Worm (Caenorhabditis elegans) whole organism, L1 larva: ENCODE data around the gene bus-2.

Experiments used
- C16A3.4 ChIP-seq: fragments of 150-350 bp; optimal IDR thresholded peaks from 2 replicates; lab custom pipeline; 2014; ENCODE audit warnings: missing biosample characterization, missing genetic modification characterization
- C34B4.2 ChIP-seq: sonication (generic microtip); optimal IDR thresholded peaks from 2 replicates; lab custom pipeline; 2017; ENCODE audit warnings: mild to moderate bottlenecking, missing genetic modification characterization, missing compliant biosample characterization
- F16B12.6 ChIP-seq: fragments of 150-350 bp; optimal IDR thresholded peaks from 2 replicates; lab custom pipeline; 2014; ENCODE audit warnings: missing biosample characterization, missing genetic modification characterization
- Y116A8C.19 ChIP-seq: sonication (generic microtip); optimal IDR thresholded peaks from 2 replicates; lab custom pipeline; 2016; ENCODE audit warnings: missing compliant biosample characterization, missing genetic modification characterization, borderline replicate concordance
- alr-1 ChIP-seq: fragments of 200-800 bp; sonication (Bioruptor generic); optimal IDR thresholded peaks from 2 replicates; lab custom pipeline; 2018; ENCODE audit warnings: borderline replicate concordance, mild to moderate bottlenecking, missing genetic modification characterization, missing compliant biosample characterization
- aly-2 ChIP-seq: fragments of 150-350 bp; optimal IDR thresholded peaks from 2 replicates; lab custom pipeline; 2014; ENCODE audit warnings: missing biosample characterization, missing genetic modification characterization
- ama-1 ChIP-seq: fragments of 150-350 bp; optimal IDR thresholded peaks from 2 replicates; lab custom pipeline; 2014
- ceh-63 ChIP-seq: fragments of 200-800 bp; sonication (Bioruptor generic); optimal IDR thresholded peaks from 2 replicates; lab custom pipeline; 2018; ENCODE audit warnings: mild to moderate bottlenecking, missing genetic modification characterization, missing compliant biosample characterization
- ceh-8 ChIP-seq: fragments of 200-800 bp; sonication (Bioruptor generic); optimal IDR thresholded peaks from 2 replicates; lab custom pipeline; 2018; ENCODE audit warnings: mild to moderate bottlenecking, missing genetic modification characterization, moderate library complexity, missing compliant biosample characterization
- ceh-82 ChIP-seq, 3 experiments: fragments of 150-350 bp in 1 of 3; sonication (generic microtip) in 2 of 3; optimal IDR thresholded peaks; 2 replicates each; lab custom pipeline; 2014 to 2017; ENCODE audit warnings: missing biosample characterization in 3 of 3, missing genetic modification characterization in 3 of 3
- ceh-88 ChIP-seq: fragments of 200-800 bp; sonication (Bioruptor generic); IDR thresholded peaks from 2 replicates; pipeline ENCODE4 v1.3.6; 2022; ENCODE audit warnings: missing genetic modification characterization, missing compliant biosample characterization
- ces-1 ChIP-seq: fragments of 150-350 bp; optimal IDR thresholded peaks from 2 replicates; lab custom pipeline; 2014; ENCODE audit warnings: missing biosample characterization, missing genetic modification reagents, missing genetic modification characterization
- efl-1 ChIP-seq, 4 experiments: fragments of 150-350 bp; optimal IDR thresholded peaks in 3 of 4; peaks in 1 of 4; 1 replicate in 1 of 4; 2 replicates in 3 of 4; lab custom pipeline; 2014; ENCODE audit warnings: missing biosample characterization in 2 of 4, missing genetic modification characterization in 2 of 4, missing genetic modification reagents in 2 of 4
- efl-3 ChIP-seq: fragments of 200-800 bp; sonication (Bioruptor generic); optimal IDR thresholded peaks from 2 replicates; lab custom pipeline; 2018; ENCODE audit warnings: mild to moderate bottlenecking, missing genetic modification characterization, missing compliant biosample characterization
- egl-27 ChIP-seq, 2 experiments: fragments of 150-350 bp in 1 of 2; sonication (generic microtip); optimal IDR thresholded peaks; 3 replicates each; lab custom pipeline; 2017 to 2018; ENCODE audit warnings: missing biosample characterization in 2 of 2, missing genetic modification characterization in 2 of 2, missing genetic modification reagents in 2 of 2
- elt-3 ChIP-seq, 6 experiments: fragments of 150-350 bp in 1 of 6; sonication (generic microtip); optimal IDR thresholded peaks; 2 replicates each; lab custom pipeline; 2017 to 2018; ENCODE audit warnings: missing biosample characterization in 6 of 6, missing genetic modification characterization in 6 of 6, inconsistent platforms in 1 of 6
- fkh-10 ChIP-seq: sonication (generic microtip); optimal IDR thresholded peaks from 2 replicates; lab custom pipeline; 2017; ENCODE audit warnings: missing biosample characterization, missing genetic modification reagents, missing genetic modification characterization
- fkh-4 ChIP-seq: sonication (generic microtip); optimal IDR thresholded peaks from 2 replicates; lab custom pipeline; 2016; ENCODE audit warnings: missing compliant biosample characterization, missing genetic modification characterization, borderline replicate concordance
- fkh-8 ChIP-seq: sonication (generic microtip); optimal IDR thresholded peaks from 2 replicates; lab custom pipeline; 2016; ENCODE audit warnings: mild to moderate bottlenecking, missing genetic modification characterization, missing compliant biosample characterization
- hlh-17 ChIP-seq: fragments of 200-800 bp; sonication (Bioruptor generic); optimal IDR thresholded peaks from 2 replicates; lab custom pipeline; 2018; ENCODE audit warnings: missing genetic modification characterization, mild to moderate bottlenecking, missing compliant biosample characterization, moderate library complexity, borderline replicate concordance
- lin-13 ChIP-seq: fragments of 150-350 bp; optimal IDR thresholded peaks from 2 replicates; lab custom pipeline; 2014; ENCODE audit warnings: missing biosample characterization, missing genetic modification reagents, missing genetic modification characterization
- lin-15B ChIP-seq: fragments of 150-350 bp; sonication (generic microtip); optimal IDR thresholded peaks from 3 replicates; lab custom pipeline; 2014; ENCODE audit warnings: missing biosample characterization, missing genetic modification characterization
- lir-3 ChIP-seq: sonication (generic microtip); optimal IDR thresholded peaks from 2 replicates; lab custom pipeline; 2016; ENCODE audit warnings: mild to moderate bottlenecking, missing genetic modification characterization, moderate library complexity, missing compliant biosample characterization; ENCODE audit not compliant: poor library complexity
- mab-9 ChIP-seq: fragments of 200-800 bp; sonication (Bioruptor generic); IDR thresholded peaks from 2 replicates; pipeline ENCODE4 v1.3.6; 2022; ENCODE audit warnings: missing genetic modification reagents, missing genetic modification characterization, missing compliant biosample characterization
- mdl-1 ChIP-seq, 2 experiments: fragments of 150-350 bp; optimal IDR thresholded peaks; 2 replicates each; lab custom pipeline; 2014 to 2017; ENCODE audit warnings: missing biosample characterization in 2 of 2, missing genetic modification characterization in 2 of 2, inconsistent platforms in 1 of 2
- mep-1 ChIP-seq: fragments of 150-350 bp; optimal IDR thresholded peaks from 2 replicates; lab custom pipeline; 2014; ENCODE audit warnings: missing biosample characterization, missing genetic modification characterization
- nhr-11 ChIP-seq: fragments of 150-350 bp; optimal IDR thresholded peaks from 2 replicates; lab custom pipeline; 2014; ENCODE audit warnings: missing biosample characterization, missing genetic modification characterization
- nhr-12 ChIP-seq: sonication (generic microtip); optimal IDR thresholded peaks from 2 replicates; lab custom pipeline; 2017; ENCODE audit warnings: missing biosample characterization, missing genetic modification characterization
- nhr-20 ChIP-seq: sonication (generic microtip); optimal IDR thresholded peaks from 2 replicates; lab custom pipeline; 2016; ENCODE audit warnings: mild to moderate bottlenecking, missing genetic modification characterization, missing compliant biosample characterization
- nhr-28 ChIP-seq: fragments of 150-350 bp; optimal IDR thresholded peaks from 2 replicates; lab custom pipeline; 2014; ENCODE audit warnings: missing biosample characterization, missing genetic modification characterization
- nhr-71 ChIP-seq: sonication (generic microtip); optimal IDR thresholded peaks from 2 replicates; lab custom pipeline; 2016; ENCODE audit warnings: mild to moderate bottlenecking, missing genetic modification characterization, moderate library complexity, missing compliant biosample characterization
- nhr-77 ChIP-seq: fragments of 150-350 bp; optimal IDR thresholded peaks from 2 replicates; lab custom pipeline; 2014; ENCODE audit warnings: missing biosample characterization, missing genetic modification characterization
- nhr-84 ChIP-seq: sonication (generic microtip); optimal IDR thresholded peaks from 2 replicates; lab custom pipeline; 2017; ENCODE audit warnings: missing biosample characterization, missing genetic modification characterization
- pax-3 ChIP-seq: fragments of 200-800 bp; sonication (Bioruptor generic); optimal IDR thresholded peaks from 2 replicates; lab custom pipeline; 2018; ENCODE audit warnings: mild to moderate bottlenecking, missing genetic modification characterization, moderate library complexity, missing compliant biosample characterization
- rnt-1 ChIP-seq: sonication (generic microtip); optimal IDR thresholded peaks from 2 replicates; lab custom pipeline; 2016; ENCODE audit warnings: mild to moderate bottlenecking, missing genetic modification characterization, moderate library complexity, missing compliant biosample characterization
- snu-23 ChIP-seq: sonication (generic microtip); optimal IDR thresholded peaks from 2 replicates; lab custom pipeline; 2016; ENCODE audit warnings: missing genetic modification characterization, missing compliant biosample characterization
- sox-4 ChIP-seq: sonication (generic microtip); optimal IDR thresholded peaks from 2 replicates; lab custom pipeline; 2016; ENCODE audit warnings: missing genetic modification characterization, missing compliant biosample characterization
- sup-37 ChIP-seq: fragments of 200-800 bp; sonication (Bioruptor generic); optimal IDR thresholded peaks from 2 replicates; lab custom pipeline; 2018; ENCODE audit warnings: mild to moderate bottlenecking, missing genetic modification characterization, missing compliant biosample characterization
- tlp-1 ChIP-seq: fragments of 150-350 bp; optimal IDR thresholded peaks from 2 replicates; lab custom pipeline; 2014; ENCODE audit warnings: missing biosample characterization, missing genetic modification characterization
- unc-130 ChIP-seq: fragments of 150-350 bp; optimal IDR thresholded peaks from 2 replicates; lab custom pipeline; 2017; ENCODE audit warnings: missing biosample characterization, missing genetic modification characterization, inconsistent platforms
- unc-86 ChIP-seq: sonication (generic microtip); optimal IDR thresholded peaks from 2 replicates; lab custom pipeline; 2016; ENCODE audit warnings: missing genetic modification characterization, missing compliant biosample characterization
- vab-15 ChIP-seq: sonication (generic microtip); optimal IDR thresholded peaks from 2 replicates; lab custom pipeline; 2017; ENCODE audit warnings: missing genotype, mild to moderate bottlenecking, missing genetic modification characterization, missing compliant biosample characterization
- zag-1 ChIP-seq: fragments of 150-350 bp; optimal IDR thresholded peaks from 2 replicates; lab custom pipeline; 2014; ENCODE audit warnings: missing biosample characterization, missing genetic modification characterization
- zip-4 ChIP-seq: fragments of 200-800 bp; sonication (Bioruptor generic); optimal IDR thresholded peaks from 2 replicates; lab custom pipeline; 2018; ENCODE audit warnings: mild to moderate bottlenecking, missing genetic modification characterization, moderate library complexity, missing compliant biosample characterization
- ztf-4 ChIP-seq: fragments of 150-350 bp; optimal IDR thresholded peaks from 2 replicates; lab custom pipeline; 2014; ENCODE audit warnings: missing biosample characterization, missing genetic modification characterization

bus-2 gene

DNA sequence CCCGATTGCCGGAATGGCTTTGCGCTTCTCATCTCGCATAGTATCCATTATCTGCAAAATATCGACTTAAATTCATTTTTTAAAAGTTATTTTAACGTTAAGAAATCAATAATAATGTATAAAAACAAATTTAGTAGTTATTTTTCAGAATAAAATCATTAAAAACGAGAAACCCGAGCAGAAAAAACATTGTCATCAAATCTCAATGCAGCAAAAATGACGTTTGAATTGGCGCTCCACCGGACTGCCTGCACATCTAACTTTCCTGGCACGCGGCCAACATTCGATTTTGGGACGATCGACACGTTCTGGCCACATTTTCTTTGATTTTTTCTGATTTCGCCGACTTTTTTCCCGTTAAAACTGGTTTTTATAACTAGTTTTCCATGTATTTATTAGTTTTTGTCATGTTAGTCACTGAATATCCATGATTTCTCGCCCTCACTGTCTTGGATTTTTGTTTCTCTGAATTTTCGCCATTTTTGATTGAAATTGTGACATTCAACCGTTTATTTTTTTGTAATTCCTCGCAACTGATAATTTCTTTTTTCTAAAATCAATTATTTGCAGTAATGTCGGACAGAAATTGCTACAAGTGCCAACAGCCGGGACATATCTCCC, 10.1 kb downstream of the bus-2 start, which contains the start of the genes pbs-1 and K08D12.3 (continued):
- TF ChIP-seq unc-130 = peak; percentile 74
- TF ChIP-seq mep-1 (tag; lab: Kevin White, UChicago) = peak; percentile 89
- TF ChIP-seq nhr-11 (tag; lab: Kevin White, UChicago) = peak; percentile 50
- no peak for TF ChIP-seq nhr-84 (tag; lab: Kevin White, UChicago)
- 0 out of 2 replicates have a peak, but pooled peaks have one; percentile 8 for TF ChIP-seq mab-9 (GFP tag; lab: Robert Waterston, UW)
- TF ChIP-seq C16A3.4 = peak; percentile 85

DNA sequence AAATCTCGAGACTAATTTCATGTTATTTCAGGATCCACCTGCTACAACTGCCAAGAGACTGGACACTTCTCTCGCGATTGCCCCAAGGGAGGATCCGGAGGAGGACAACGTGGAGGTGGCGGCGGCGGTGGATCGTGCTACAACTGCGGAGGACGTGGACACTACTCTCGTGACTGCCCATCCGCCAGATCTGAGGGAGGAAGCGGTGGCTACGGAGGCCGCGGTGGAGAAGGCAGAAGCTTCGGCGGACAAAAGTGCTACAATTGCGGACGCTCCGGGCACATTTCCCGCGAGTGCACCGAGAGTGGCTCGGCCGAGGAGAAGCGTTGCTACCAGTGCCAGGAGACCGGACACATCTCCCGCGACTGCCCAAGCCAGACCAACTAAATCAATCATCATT, 10.8 kb downstream of the bus-2 start:
- TF ChIP-seq nhr-20 (tag; lab: Kevin White, UChicago) = no peak
- no peak for TF ChIP-seq efl-1 (optimal IDR thresholded peaks at IDR 0.05; lab: Kevin White, UChicago)
- peak in 1 of 2 experiments; percentile 69 for TF ChIP-seq efl-1 (GFP tag; optimal IDR thresholded peaks at IDR 0.05 in 1 of 2; lab: Kevin White, UChicago)
- no peak for TF ChIP-seq lin-15B (tag; lab: Kevin White, UChicago)
- no peak for TF ChIP-seq F16B12.6 (tag; lab: Kevin White, UChicago)
- no peak for TF ChIP-seq nhr-11 (tag; lab: Kevin White, UChicago)
- TF ChIP-seq mep-1 (tag; lab: Kevin White, UChicago) = no peak
- TF ChIP-seq ceh-8 (GFP tag; lab: Kevin White, UChicago) = peak; percentile 49
- no peak for TF ChIP-seq fkh-8
- TF ChIP-seq ceh-82 (tag; optimal IDR thresholded peaks at IDR 0.05; lab: Kevin White, UChicago) = no peak
- no peak for TF ChIP-seq sox-4 (tag; lab: Kevin White, UChicago)
- no peak for TF ChIP-seq sup-37 (GFP tag; lab: Kevin White, UChicago)
- TF ChIP-seq mab-9 (GFP tag; lab: Robert Waterston, UW) = 0 out of 2 replicates have a peak, but pooled peaks have one; percentile 31
- TF ChIP-seq unc-86 (tag; lab: Kevin White, UChicago) = no peak
- no peak for TF ChIP-seq ama-1 (lab: Kevin White, UChicago)

DNA sequence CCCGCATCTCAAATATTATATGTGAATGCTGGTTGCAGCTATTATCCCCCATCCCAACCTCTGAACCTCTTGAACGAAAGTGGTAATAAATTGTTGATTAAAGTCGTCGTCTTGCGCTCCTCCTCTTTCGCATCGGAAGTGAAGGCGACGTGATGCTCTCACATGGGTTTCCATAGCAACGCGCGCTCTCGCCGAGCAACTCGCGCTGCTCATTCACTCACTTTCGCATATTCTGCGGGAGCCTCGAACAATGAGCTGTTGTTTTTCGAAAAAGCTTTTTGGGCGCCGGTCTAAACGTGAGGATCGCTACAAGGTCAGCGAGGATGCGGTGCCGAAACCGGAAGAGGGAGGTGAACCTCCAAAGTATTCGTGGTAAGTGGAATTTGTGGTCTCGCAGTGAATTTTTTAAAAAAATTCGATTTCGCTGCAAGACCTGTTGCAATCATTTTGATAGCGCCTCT, 11.4 kb downstream of the bus-2 start, which contains the start of gene rpi-2:
TSS of gene rpi-2 (plus strand) at position 234 of the 461 bp plus-strand sequence.
- no peak for TF ChIP-seq ceh-88 (GFP tag; lab: Robert Waterston, UW)
- TF ChIP-seq elt-3 (tag; optimal IDR thresholded peaks at IDR 0.05; lab: Kevin White, UChicago) = no peak
- no peak for TF ChIP-seq pax-3 (tag; lab: Kevin White, UChicago)
- TF ChIP-seq tlp-1 (tag; lab: Kevin White, UChicago) = no peak
- no peak for TF ChIP-seq hlh-17
- peak; percentile 1 for TF ChIP-seq nhr-77 (tag; lab: Kevin White, UChicago)
- no peak for TF ChIP-seq ces-1
- no peak for TF ChIP-seq fkh-10 (GFP tag; lab: Kevin White, UChicago)
- TF ChIP-seq ama-1 (lab: Kevin White, UChicago) = no peak
- no peak for TF ChIP-seq mdl-1 (tag; optimal IDR thresholded peaks at IDR 0.05; lab: Kevin White, UChicago)
- TF ChIP-seq ztf-4 (tag; lab: Kevin White, UChicago) = no peak
- TF ChIP-seq nhr-12 = no peak
- no peak for TF ChIP-seq sup-37 (GFP tag; lab: Kevin White, UChicago)
- no peak for TF ChIP-seq unc-130
- TF ChIP-seq ceh-63 (GFP tag; lab: Kevin White, UChicago) = no peak
- peak; percentile 43 for TF ChIP-seq snu-23 (GFP tag; lab: Kevin White, UChicago)
- TF ChIP-seq nhr-11 (tag; lab: Kevin White, UChicago) = no peak
- peak in 1 of 2 experiments; percentile 22 for TF ChIP-seq efl-1 (optimal IDR thresholded peaks at IDR 0.05; lab: Kevin White, UChicago)
- peak in 1 of 2 experiments; percentile 60 for TF ChIP-seq efl-1 (GFP tag; optimal IDR thresholded peaks at IDR 0.05 in 1 of 2; lab: Kevin White, UChicago)
- TF ChIP-seq lin-15B (tag; lab: Kevin White, UChicago) = no peak
- no peak for TF ChIP-seq zag-1 (tag; lab: Kevin White, UChicago)
- TF ChIP-seq zip-4 (GFP tag; lab: Kevin White, UChicago) = no peak
- TF ChIP-seq aly-2 = no peak
- no peak for TF ChIP-seq efl-3 (GFP tag; lab: Kevin White, UChicago)
- no peak for TF ChIP-seq mab-9 (GFP tag; lab: Robert Waterston, UW)
- no peak for TF ChIP-seq rnt-1 (tag; lab: Kevin White, UChicago)
- no peak for TF ChIP-seq C34B4.2
- no peak for TF ChIP-seq sox-4 (tag; lab: Kevin White, UChicago)
- TF ChIP-seq nhr-28 (tag; lab: Kevin White, UChicago) = no peak
- TF ChIP-seq egl-27 (tag; optimal IDR thresholded peaks at IDR 0.05; lab: Kevin White, UChicago) = no peak
- TF ChIP-seq Y116A8C.19 (tag; lab: Kevin White, UChicago) = no peak
- no peak for TF ChIP-seq alr-1
- TF ChIP-seq fkh-4 (tag; lab: Kevin White, UChicago) = no peak
- no peak for TF ChIP-seq vab-15 (tag; lab: Kevin White, UChicago)
- peak; percentile 55 for TF ChIP-seq nhr-71 (tag; lab: Kevin White, UChicago)
- no peak for TF ChIP-seq lin-13 (GFP tag; lab: Kevin White, UChicago)
- no peak for TF ChIP-seq lir-3 (tag; lab: Kevin White, UChicago)
